Worm (Caenorhabditis elegans): Measurements from ENCODE around the gene Y53C12B.7.

Y53C12B.7 gene

ce11 chrII:9735785-9736184 is 17.2 kb downstream of the Y53C12B.7 start:
- no peak for TF ChIP-seq ceh-100 (GFP tag; IDR thresholded peaks at IDR 0.05)
- no peak for TF ChIP-seq hrde-1 (tag; optimal IDR thresholded peaks at IDR 0.05; ENCODE audit: borderline replicate concordance)
- TF ChIP-seq B0261.1 (tag; optimal IDR thresholded peaks at IDR 0.05): no peak
- TF ChIP-seq K12H6.12 (tag; optimal IDR thresholded peaks at IDR 0.05): no peak
- TF ChIP-seq sea-2 (GFP tag; IDR thresholded peaks at IDR 0.05): no peak
- TF ChIP-seq let-526 (GFP tag; IDR thresholded peaks at IDR 0.05): no peak
- no peak for TF ChIP-seq Y56A3A.18 (GFP tag; IDR thresholded peaks at IDR 0.05)
- TF ChIP-seq ceh-91 (GFP tag; IDR thresholded peaks at IDR 0.05): no peak
- TF ChIP-seq egrh-3 (GFP tag; IDR thresholded peaks at IDR 0.05): no peak
- TF ChIP-seq nfyb-1 (GFP tag; IDR thresholded peaks at IDR 0.05): no peak
- no peak for TF ChIP-seq akir-1 (GFP tag; optimal IDR thresholded peaks at IDR 0.05)
- TF ChIP-seq tbx-9 (tag; optimal IDR thresholded peaks at IDR 0.05; ENCODE audit: borderline replicate concordance): no peak
- no peak for TF ChIP-seq snpc-1.3 (tag; optimal IDR thresholded peaks at IDR 0.05; ENCODE audit: insufficient read depth)
- TF ChIP-seq Y53G8AR.9 (GFP tag; conservative IDR thresholded peaks at IDR 0.05): no peak
- no peak for TF ChIP-seq mcd-1 (GFP tag; IDR thresholded peaks at IDR 0.05)
- TF ChIP-seq pbrm-1 (GFP tag; IDR thresholded peaks at IDR 0.05): no peak
- no peak for TF ChIP-seq ets-4 (GFP tag; optimal IDR thresholded peaks at IDR 0.05)
- TF ChIP-seq nhr-120 (GFP tag; IDR thresholded peaks at IDR 0.05): no peak

ce11 chrII:9731810-9732209 is 21.2 kb downstream of the Y53C12B.7 start, which contains the start of gene mab-3:
mab-3 (plus strand) TSS chrII:9732137.
- TF ChIP-seq zfh-2 (GFP tag; conservative IDR thresholded peaks at IDR 0.05) (peak; percentile 30; the same call in 1 of the 2 replicates), F37B4.10 (GFP tag; IDR thresholded peaks at IDR 0.05) (0 out of 2 replicates have a peak, but pooled peaks have one; percentile 12), nfyb-1 (GFP tag; IDR thresholded peaks at IDR 0.05) (peak; percentile 42; the same call in 1 of the 2 replicates), dox-1 (GFP tag; IDR thresholded peaks at IDR 0.05) (peak; percentile 69), hmg-1.2 (GFP tag; IDR thresholded peaks at IDR 0.05) (peak; percentile 76; the same call in 1 of the 2 replicates), mcd-1 (GFP tag; IDR thresholded peaks at IDR 0.05) (0 out of 2 replicates have a peak, but pooled peaks have one; percentile 29)

- TF ChIP-seq hmg-1.2 (GFP tag; IDR thresholded peaks at IDR 0.05): peak; percentile 93
- 0 out of 2 replicates have a peak, but pooled peaks have one; percentile 12 for TF ChIP-seq zfh-2 (GFP tag; conservative IDR thresholded peaks at IDR 0.05)
- no peak for TF ChIP-seq F57C9.4 (tag; optimal IDR thresholded peaks at IDR 0.05)
Observed at ce11 chrII:9729866-9730265, 23.2 kb downstream of the Y53C12B.7 start.

DNA sequence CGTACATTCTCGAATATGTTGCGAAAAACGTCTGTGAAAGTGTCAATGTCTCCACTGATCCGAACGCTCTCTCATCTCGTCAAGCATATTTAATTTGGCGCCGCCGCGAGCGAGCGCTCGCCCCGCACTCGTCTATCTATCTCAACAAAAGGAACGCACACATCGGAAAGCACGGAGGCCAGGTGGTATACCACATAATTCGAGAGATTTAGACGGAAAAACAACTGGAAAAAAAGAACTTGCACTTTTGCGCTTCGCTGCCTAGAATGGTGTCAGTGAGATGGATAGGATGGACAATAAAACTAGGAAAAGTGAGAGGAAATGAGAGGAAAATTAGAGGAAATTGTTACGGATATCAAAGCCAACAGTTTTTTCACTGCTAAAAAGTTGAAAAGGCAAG is 23.8 kb downstream of the Y53C12B.7 start:
- no peak for TF ChIP-seq chd-7 (tag; optimal IDR thresholded peaks at IDR 0.05)
- TF ChIP-seq F39B2.1 (GFP tag; IDR thresholded peaks at IDR 0.05): no peak
- TF ChIP-seq bed-2 (GFP tag; IDR thresholded peaks at IDR 0.05): no peak
- TF ChIP-seq madf-10 (tag; optimal IDR thresholded peaks at IDR 0.05): no peak
- TF ChIP-seq egl-18 (GFP tag; IDR thresholded peaks at IDR 0.05): no peak
- TF ChIP-seq mes-4 (tag; optimal IDR thresholded peaks at IDR 0.05): no peak
- no peak for TF ChIP-seq nhr-120 (GFP tag; IDR thresholded peaks at IDR 0.05)
- TF ChIP-seq xnd-1 (tag; optimal IDR thresholded peaks at IDR 0.05): no peak
- no peak for TF ChIP-seq somi-1 (GFP tag; optimal IDR thresholded peaks at IDR 0.05)
- no peak for TF ChIP-seq mel-28 (tag; optimal IDR thresholded peaks at IDR 0.05; ENCODE audit: borderline replicate concordance)
- no peak for TF ChIP-seq dpff-1 (tag; optimal IDR thresholded peaks at IDR 0.05)
- TF ChIP-seq pha-4 (tag; optimal IDR thresholded peaks at IDR 0.05): no peak
- TF ChIP-seq lin-35 (GFP tag; optimal IDR thresholded peaks at IDR 0.05): no peak
- TF ChIP-seq ztf-26 (tag; optimal IDR thresholded peaks at IDR 0.05): no peak
- no peak for TF ChIP-seq egl-44 (GFP tag; IDR thresholded peaks at IDR 0.05)
- TF ChIP-seq Y67H2A.10 (GFP tag; conservative IDR thresholded peaks at IDR 0.05): no peak

Data from whole organism, young adult.